Worm (Caenorhabditis elegans): Measurements from ENCODE around the gene nhr-232.

DNA sequence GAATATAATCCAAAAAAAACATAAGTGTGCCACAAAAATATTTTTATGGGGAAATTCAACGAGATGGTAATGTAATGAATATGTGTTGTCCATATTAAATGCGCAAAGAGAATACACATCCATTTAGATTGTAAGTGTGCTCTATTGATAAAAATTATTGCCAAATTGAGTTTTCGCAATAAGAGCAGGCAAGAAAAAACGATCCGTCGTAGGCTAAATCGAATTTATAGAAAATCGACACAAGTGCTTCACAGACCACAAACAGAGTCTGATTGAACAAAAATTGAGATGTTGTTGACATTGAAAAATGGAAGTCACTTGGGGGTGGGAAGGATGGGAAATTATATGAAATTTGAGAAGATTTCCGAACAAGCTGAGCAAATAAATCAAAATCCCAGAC is 9.0 kb downstream of the nhr-232 start:
- TF ChIP-seq flt-1 (GFP tag; IDR thresholded peaks at IDR 0.05) (no peak), ref-1 (GFP tag; conservative IDR thresholded peaks at IDR 0.05) (no peak), med-1 (GFP tag; optimal IDR thresholded peaks at IDR 0.05; ENCODE audit: insufficient read depth) (no peak), ztf-29 (GFP tag; IDR thresholded peaks at IDR 0.05) (no peak), tab-1 (GFP tag; IDR thresholded peaks at IDR 0.05) (no peak), klf-2 (GFP tag; conservative IDR thresholded peaks at IDR 0.05) (no peak), cog-1 (tag; optimal IDR thresholded peaks at IDR 0.05) (no peak)

All from whole organism, midembryonic.